Fruit fly (Drosophila melanogaster) whole organism, pupa: ENCODE measurements around the gene CG17646.
A peak's percentile ranks its signal among the peaks of the same experiment; 100 is the strongest.

Experiments used
- CG9948 ChIP-seq: fragments of 200-800 bp; sonication (Bioruptor generic); optimal IDR thresholded peaks from 2 replicates; lab custom pipeline; 2018; ENCODE audit warnings: missing biosample characterization, mild to moderate bottlenecking, missing genetic modification characterization, moderate library complexity
- fd96Ca ChIP-seq: fragments of 200-800 bp; sonication (Bioruptor generic); IDR thresholded peaks from 3 replicates; pipeline ENCODE4 v1.3.6; 2022; ENCODE audit warnings: missing biosample characterization, missing genetic modification characterization

DNA sequence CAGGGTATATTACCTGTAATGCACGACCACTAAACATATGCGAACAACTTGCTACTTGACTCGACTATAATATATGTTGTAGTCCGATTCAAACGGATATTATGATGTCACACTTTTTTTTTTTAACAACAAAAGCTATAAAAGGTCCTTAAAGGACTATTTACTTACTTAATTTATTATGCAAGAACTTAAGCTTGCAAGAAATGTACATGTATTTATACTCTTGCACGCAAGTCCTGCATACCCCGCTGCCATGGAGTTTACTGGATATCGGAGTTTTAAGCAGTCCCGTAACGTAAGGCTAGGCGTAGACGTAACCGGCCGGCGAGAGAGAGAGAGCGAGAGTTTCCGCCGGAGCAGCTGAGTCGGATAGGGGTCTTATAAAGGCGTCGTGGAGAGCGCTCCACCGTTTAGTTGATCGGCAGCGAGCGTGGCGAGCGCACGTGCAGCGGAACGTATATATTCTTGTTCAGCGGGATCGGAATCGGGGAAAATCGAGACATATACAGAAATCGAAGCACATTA is 4.8 kb downstream of the CG17646 start:
- TF ChIP-seq fd96Ca (peak; percentile 94), CG9948 (tag; lab: Kevin White, UChicago) (peak; percentile 86)
